Fruit fly (Drosophila melanogaster) whole organism, embryonic: Measurements from ENCODE around the gene TpnC25D.

Source experiments
- B-H2 ChIP-seq: fragments of 200-800 bp; sonication (Bioruptor generic); optimal IDR thresholded peaks from 2 replicates; lab custom pipeline; 2018; ENCODE audit warnings: missing biosample characterization, mild to moderate bottlenecking, missing genetic modification characterization
- CG10543 ChIP-seq: fragments of 200-800 bp; sonication (Bioruptor generic); optimal IDR thresholded peaks from 3 replicates; lab custom pipeline; 2017; ENCODE audit warnings: missing biosample characterization, mild to moderate bottlenecking, missing genetic modification characterization, moderate library complexity
- CG11504 ChIP-seq: fragments of 200-800 bp; sonication (Bioruptor generic); optimal IDR thresholded peaks from 3 replicates; lab custom pipeline; 2019; ENCODE audit warnings: missing biosample characterization, mild to moderate bottlenecking, missing genetic modification characterization, moderate library complexity
- CG12104 ChIP-seq: fragments of 200-800 bp; sonication (Bioruptor generic); optimal IDR thresholded peaks from 3 replicates; lab custom pipeline; 2016; ENCODE audit warnings: missing biosample characterization, missing genetic modification characterization
- CG12744 ChIP-seq: fragments of 200-800 bp; sonication (Bioruptor generic); optimal IDR thresholded peaks from 2 replicates; lab custom pipeline; 2016; ENCODE audit warnings: missing biosample characterization, missing genetic modification characterization
- CG12942 ChIP-seq: fragments of 200-800 bp; sonication (Bioruptor generic); optimal IDR thresholded peaks from 3 replicates; lab custom pipeline; 2016; ENCODE audit warnings: missing biosample characterization, missing genetic modification characterization
- CG13424 ChIP-seq: fragments of 200-800 bp; sonication (Bioruptor generic); optimal IDR thresholded peaks from 2 replicates; lab custom pipeline; 2019; ENCODE audit warnings: missing biosample characterization, mild to moderate bottlenecking, missing genetic modification characterization, moderate library complexity
- CG14441 ChIP-seq: fragments of 200-800 bp; sonication (Bioruptor generic); IDR thresholded peaks from 2 replicates; pipeline ENCODE4 v1.3.6; 2022; ENCODE audit warnings: missing biosample characterization, missing genetic modification characterization
- CG14710 ChIP-seq: fragments of 200-800 bp; sonication (Bioruptor generic); optimal IDR thresholded peaks from 3 replicates; lab custom pipeline; 2019; ENCODE audit warnings: missing biosample characterization, mild to moderate bottlenecking, missing genetic modification characterization, moderate library complexity
- CG16813 ChIP-seq: fragments of 200-800 bp; sonication (Bioruptor generic); IDR thresholded peaks from 3 replicates; pipeline ENCODE4 v1.3.6; 2022; ENCODE audit warnings: missing biosample characterization, missing genetic modification characterization; ENCODE audit not compliant: partially characterized antibody
- CG17359 ChIP-seq: fragments of 200-800 bp; sonication (Bioruptor generic); optimal IDR thresholded peaks from 3 replicates; lab custom pipeline; 2018; ENCODE audit warnings: missing biosample characterization, mild to moderate bottlenecking, missing genetic modification characterization, moderate library complexity
- CG17568 ChIP-seq: fragments of 200-800 bp; sonication (Bioruptor generic); optimal IDR thresholded peaks from 2 replicates; lab custom pipeline; 2018; ENCODE audit warnings: missing biosample characterization, mild to moderate bottlenecking, missing genetic modification characterization, moderate library complexity
- CG18262 ChIP-seq: fragments of 200-800 bp; optimal IDR thresholded peaks from 3 replicates; lab custom pipeline; 2019; ENCODE audit warnings: missing biosample characterization, mild to moderate bottlenecking, missing genetic modification characterization, moderate library complexity
- CG1832 ChIP-seq: fragments of 200-800 bp; sonication (Bioruptor generic); optimal IDR thresholded peaks from 2 replicates; lab custom pipeline; 2017; ENCODE audit warnings: missing biosample characterization, mild to moderate bottlenecking, missing genetic modification characterization, inconsistent platforms
- CG2120 ChIP-seq: fragments of 200-800 bp; sonication (Bioruptor generic); optimal IDR thresholded peaks from 3 replicates; lab custom pipeline; 2016; ENCODE audit warnings: missing biosample characterization, missing genetic modification characterization
- CG2199 ChIP-seq: fragments of 200-800 bp; sonication (Bioruptor generic); IDR thresholded peaks from 3 replicates; pipeline ENCODE4 v1.3.6; 2022; ENCODE audit warnings: missing biosample characterization, missing genetic modification characterization
- CG2678 ChIP-seq: fragments of 200-800 bp; sonication (Bioruptor generic); optimal IDR thresholded peaks from 3 replicates; lab custom pipeline; 2019; ENCODE audit warnings: missing biosample characterization, mild to moderate bottlenecking, missing genetic modification characterization, moderate library complexity
- CG30431 ChIP-seq: fragments of 200-800 bp; sonication (Bioruptor generic); optimal IDR thresholded peaks from 2 replicates; lab custom pipeline; 2017; ENCODE audit warnings: missing biosample characterization, missing genetic modification characterization
- CG31441 ChIP-seq: fragments of 200-800 bp; sonication (Bioruptor generic); IDR thresholded peaks from 2 replicates; pipeline ENCODE4 v1.3.6; 2022; ENCODE audit warnings: missing biosample characterization, missing genetic modification characterization
- CG34422 ChIP-seq: fragments of 200-800 bp; sonication (Bioruptor generic); IDR thresholded peaks from 3 replicates; pipeline ENCODE4 v1.3.6; 2022; ENCODE audit warnings: missing biosample characterization, missing genetic modification characterization
- CG4282 ChIP-seq: fragments of 200-800 bp; sonication (Bioruptor generic); optimal IDR thresholded peaks from 2 replicates; lab custom pipeline; 2016; ENCODE audit warnings: missing biosample characterization, missing genetic modification characterization
- CG4328 ChIP-seq: fragments of 200-800 bp; sonication (Bioruptor generic); optimal IDR thresholded peaks from 3 replicates; lab custom pipeline; 2017; ENCODE audit warnings: missing biosample characterization, missing genetic modification reagents, missing genetic modification characterization
- CG7271 ChIP-seq: fragments of 200-800 bp; sonication (Bioruptor generic); optimal IDR thresholded peaks from 2 replicates; lab custom pipeline; 2018; ENCODE audit warnings: missing biosample characterization, mild to moderate bottlenecking, missing genetic modification characterization, moderate library complexity
- CG7357 ChIP-seq: fragments of 200-800 bp; sonication (Bioruptor generic); IDR thresholded peaks from 3 replicates; pipeline ENCODE4 v1.3.6; 2022; ENCODE audit warnings: missing biosample characterization, missing genetic modification characterization
- CG8290 ChIP-seq, 3 experiments: fragments of 200-800 bp; sonication (Bioruptor generic); optimal IDR thresholded peaks; 2 replicates each; lab custom pipeline; 2016 to 2019; ENCODE audit warnings: missing biosample characterization in 3 of 3, missing genetic modification characterization in 3 of 3, mild to moderate bottlenecking in 2 of 3, moderate library complexity in 1 of 3
- CG8388 ChIP-seq: fragments of 200-800 bp; sonication (Bioruptor generic); optimal IDR thresholded peaks from 2 replicates; lab custom pipeline; 2019; ENCODE audit warnings: missing biosample characterization, mild to moderate bottlenecking, missing genetic modification characterization, moderate library complexity
- D ChIP-seq, 2 experiments: fragments of 200-800 bp in 1 of 2; fragments of >200 bp in 1 of 2; sonication (Bioruptor generic) in 1 of 2; optimal IDR thresholded peaks; 2 replicates in 1 of 2; 3 replicates in 1 of 2; lab custom pipeline; 2017; ENCODE audit warnings: mild to moderate bottlenecking in 1 of 2, missing biosample characterization in 1 of 2, missing genetic modification characterization in 1 of 2, missing genetic modification reagents in 1 of 2
- Dip2 ChIP-seq: fragments of 200-800 bp; sonication (Bioruptor generic); IDR thresholded peaks from 2 replicates; pipeline ENCODE4 v1.3.6; 2022; ENCODE audit warnings: missing biosample characterization, missing genetic modification characterization
- HLH3B ChIP-seq: fragments of 200-800 bp; sonication (Bioruptor generic); IDR thresholded peaks from 2 replicates; pipeline ENCODE4 v1.3.6; 2022; ENCODE audit warnings: missing biosample characterization, missing genetic modification characterization
- Hmr ChIP-seq: fragments of 200-800 bp; sonication (Bioruptor generic); optimal IDR thresholded peaks from 3 replicates; lab custom pipeline; 2017; ENCODE audit warnings: mild to moderate bottlenecking, missing biosample characterization, missing genetic modification reagents, missing genetic modification characterization
- Opbp ChIP-seq: fragments of 200-800 bp; sonication (Bioruptor generic); IDR thresholded peaks from 3 replicates; pipeline ENCODE4 v1.3.6; 2022; ENCODE audit warnings: missing biosample characterization, missing genetic modification characterization; ENCODE audit not compliant: partially characterized antibody
- Sox102F ChIP-seq: fragments of 200-800 bp; sonication (Bioruptor generic); optimal IDR thresholded peaks from 2 replicates; lab custom pipeline; 2018; ENCODE audit warnings: missing biosample characterization, mild to moderate bottlenecking, missing genetic modification characterization, moderate library complexity
- Sry-δ ChIP-seq: fragments of 200-800 bp; sonication (Bioruptor generic); optimal IDR thresholded peaks from 2 replicates; lab custom pipeline; 2016; ENCODE audit warnings: missing biosample characterization, missing genetic modification characterization
- Xrp1 ChIP-seq: fragments of 200-800 bp; sonication (Bioruptor generic); IDR thresholded peaks from 2 replicates; pipeline ENCODE4 v1.3.6; 2022; ENCODE audit warnings: missing biosample characterization, missing genetic modification characterization
- bowl ChIP-seq: fragments of 200-800 bp; sonication (Bioruptor generic); IDR thresholded peaks from 2 replicates; pipeline ENCODE4 v1.3.6; 2022; ENCODE audit warnings: missing biosample characterization, missing genetic modification characterization
- dmrt11E ChIP-seq: fragments of 200-800 bp; sonication (Bioruptor generic); optimal IDR thresholded peaks from 3 replicates; lab custom pipeline; 2018; ENCODE audit warnings: missing biosample characterization, mild to moderate bottlenecking, missing genetic modification characterization, moderate library complexity
- eve ChIP-seq, 2 experiments: fragments of >200 bp; optimal IDR thresholded peaks; 2 replicates each; lab custom pipeline; 2017; ENCODE audit warnings: missing biosample characterization in 2 of 2, missing genetic modification characterization in 2 of 2
- fd64A ChIP-seq: fragments of 200-800 bp; sonication (Bioruptor generic); optimal IDR thresholded peaks from 3 replicates; lab custom pipeline; 2018; ENCODE audit warnings: missing biosample characterization, mild to moderate bottlenecking, missing genetic modification characterization
- fd96Cb ChIP-seq: fragments of 200-800 bp; sonication (Bioruptor generic); optimal IDR thresholded peaks from 2 replicates; lab custom pipeline; 2018; ENCODE audit warnings: missing biosample characterization, mild to moderate bottlenecking, missing genetic modification characterization, moderate library complexity
- lab ChIP-seq: fragments of 200-800 bp; sonication (Bioruptor generic); optimal IDR thresholded peaks from 3 replicates; lab custom pipeline; 2017; ENCODE audit warnings: missing biosample characterization, missing genetic modification characterization, mild to moderate bottlenecking, moderate library complexity, missing genetic modification reagents
- mam ChIP-seq: fragments of 200-800 bp; sonication (Bioruptor generic); optimal IDR thresholded peaks from 3 replicates; lab custom pipeline; 2016; ENCODE audit warnings: missing biosample characterization, missing genetic modification characterization
- nerfin-2 ChIP-seq: fragments of 200-800 bp; sonication (Bioruptor generic); IDR thresholded peaks from 2 replicates; pipeline ENCODE4 v1.3.6; 2022; ENCODE audit warnings: missing biosample characterization, missing genetic modification characterization; ENCODE audit not compliant: partially characterized antibody
- nom ChIP-seq: fragments of 200-800 bp; sonication (Bioruptor generic); optimal IDR thresholded peaks from 2 replicates; lab custom pipeline; 2017; ENCODE audit warnings: missing biosample characterization, missing genetic modification characterization, mild to moderate bottlenecking, moderate library complexity, missing genetic modification reagents
- phol ChIP-seq: fragments of 200-800 bp; sonication (Bioruptor generic); optimal IDR thresholded peaks from 3 replicates; lab custom pipeline; 2018; ENCODE audit warnings: missing biosample characterization, mild to moderate bottlenecking, missing genetic modification characterization, moderate library complexity
- so ChIP-seq: fragments of 200-800 bp; sonication (Bioruptor generic); IDR thresholded peaks from 3 replicates; pipeline ENCODE4 v1.3.6; 2022; ENCODE audit warnings: missing biosample characterization, missing genetic modification characterization
- sqz ChIP-seq: fragments of 200-800 bp; sonication (Bioruptor generic); optimal IDR thresholded peaks from 3 replicates; lab custom pipeline; 2018; ENCODE audit warnings: missing biosample characterization, mild to moderate bottlenecking, missing genetic modification characterization
- unpg ChIP-seq: fragments of 200-800 bp; sonication (Bioruptor generic); optimal IDR thresholded peaks from 3 replicates; lab custom pipeline; 2018; ENCODE audit warnings: missing biosample characterization, mild to moderate bottlenecking, missing genetic modification characterization, moderate library complexity
- usp ChIP-seq: fragments of >200 bp; optimal IDR thresholded peaks from 2 replicates; lab custom pipeline; 2017; ENCODE audit warnings: missing biosample characterization, missing genetic modification characterization
- wor ChIP-seq: fragments of 200-800 bp; sonication (Bioruptor generic); IDR thresholded peaks from 2 replicates; pipeline ENCODE4 v1.3.6; 2022; ENCODE audit warnings: missing biosample characterization, missing genetic modification characterization

The TpnC25D gene

DNA sequence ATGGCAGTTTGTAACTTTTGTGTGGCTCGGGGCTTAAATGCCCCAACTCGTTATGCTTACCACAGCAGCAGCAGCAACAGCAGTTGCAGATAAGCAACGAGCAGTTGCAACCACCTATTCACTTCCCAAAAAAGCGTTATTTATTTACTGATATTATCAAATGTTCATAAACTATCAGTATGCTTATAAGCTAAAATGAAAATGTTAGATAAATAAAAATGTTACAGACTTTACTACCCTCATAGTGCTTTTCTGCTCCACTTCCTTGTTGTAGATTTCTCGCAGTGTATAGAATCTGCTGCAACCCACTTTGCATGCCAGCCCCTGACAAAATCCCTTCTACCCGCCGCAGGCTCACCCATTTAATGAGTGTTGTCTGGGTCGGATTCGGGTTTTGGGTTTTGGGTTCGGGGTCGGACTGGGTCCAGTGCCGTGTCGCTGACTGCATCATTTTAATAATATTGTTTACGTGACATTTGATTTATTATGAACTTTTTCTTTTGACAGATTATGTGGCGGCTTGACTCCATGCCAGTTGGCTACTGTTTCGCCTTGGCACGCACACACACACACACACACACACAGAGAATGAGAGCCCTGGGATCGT lies 37.7 kb downstream of the TpnC25D start:
- TF ChIP-seq CG8388 (peak; percentile 5), CG14710 (peak; percentile 15), CG34422 (GFP tag; lab: Robert Waterston, UW) (no peak), CG2199 (GFP tag; lab: Robert Waterston, UW) (no peak), CG11504 (tag; lab: Kevin White, UChicago) (peak; percentile 26), CG14441 (GFP tag; lab: Robert Waterston, UW) (no peak), phol (tag; lab: Kevin White, UChicago) (peak; percentile 23), unpg (no peak), wor (GFP tag; lab: Robert Waterston, UW) (no peak), dmrt11E (tag; lab: Kevin White, UChicago) (peak; percentile 28), Xrp1 (GFP tag; lab: Robert Waterston, UW) (peak; percentile 31; the same call in 1 of the 2 replicates), HLH3B (no peak), CG12104 (GFP tag; lab: Kevin White, UChicago) (no peak), CG17359 (tag; lab: Kevin White, UChicago) (peak; percentile 6), CG1832 (GFP tag; lab: Kevin White, UChicago) (no peak), CG7357 (GFP tag; lab: Robert Waterston, UW) (no peak), Hmr (GFP tag; lab: Kevin White, UChicago) (no peak), Sox102F (GFP tag; lab: Kevin White, UChicago) (peak; percentile 28), Dip2 (no peak), CG10543 (GFP tag; lab: Kevin White, UChicago) (no peak), nom (GFP tag; lab: Kevin White, UChicago) (peak; percentile 79), CG4282 (GFP tag; lab: Kevin White, UChicago) (no peak), CG31441 (GFP tag; lab: Robert Waterston, UW) (peak; percentile 26; the same call in 1 of the 2 replicates), CG13424 (no peak), eve (GFP tag; optimal IDR thresholded peaks at IDR 0.05; lab: Kevin White, UChicago) (no peak), CG30431 (GFP tag; lab: Kevin White, UChicago) (peak; percentile 8), lab (no peak), B-H2 (GFP tag; lab: Kevin White, UChicago) (no peak), CG17568 (GFP tag; lab: Kevin White, UChicago) (no peak), mam (GFP tag; lab: Kevin White, UChicago) (no peak), fd96Cb (tag; lab: Kevin White, UChicago) (peak; percentile 10), Opbp (GFP tag; lab: Robert Waterston, UW) (no peak), CG2120 (GFP tag; lab: Kevin White, UChicago) (no peak), CG8290 (GFP tag; optimal IDR thresholded peaks at IDR 0.05; lab: Kevin White, UChicago) (no peak), CG8290 (tag; optimal IDR thresholded peaks at IDR 0.05; lab: Kevin White, UChicago) (no peak), nerfin-2 (GFP tag; lab: Robert Waterston, UW) (no peak), bowl (no peak), CG18262 (tag; lab: Kevin White, UChicago) (peak; percentile 23), CG12942 (GFP tag; lab: Kevin White, UChicago) (no peak), usp (no peak), CG7271 (tag; lab: Kevin White, UChicago) (no peak), Sry-δ (no peak), CG2678 (tag; lab: Kevin White, UChicago) (peak; percentile 2), CG16813 (GFP tag; lab: Robert Waterston, UW) (no peak), CG12744 (no peak), D (optimal IDR thresholded peaks at IDR 0.05; lab: Kevin White, UChicago) (no peak), D (GFP tag; optimal IDR thresholded peaks at IDR 0.05; lab: Kevin White, UChicago) (peak; percentile 6), sqz (GFP tag; lab: Kevin White, UChicago) (no peak), so (GFP tag; lab: Robert Waterston, UW) (no peak), fd64A (GFP tag; lab: Kevin White, UChicago) (no peak), CG4328 (GFP tag; lab: Kevin White, UChicago) (no peak)
